Worm (Caenorhabditis elegans) whole organism, midembryonic: ENCODE data around the gene F41D9.2.

Experiments used
- T22C8.4 ChIP-seq: fragments of 200-800 bp; sonication (Bioruptor generic); IDR thresholded peaks from 2 replicates; pipeline ENCODE4 v1.3.6; 2022; ENCODE audit warnings: missing genetic modification characterization, missing compliant biosample characterization
- cog-1 ChIP-seq: sonication (generic microtip); optimal IDR thresholded peaks from 2 replicates; lab custom pipeline; 2016; ENCODE audit warnings: missing genetic modification characterization, missing compliant biosample characterization
- flt-1 ChIP-seq: fragments of 200-800 bp; sonication (Bioruptor generic); IDR thresholded peaks from 2 replicates; pipeline ENCODE4 v1.3.6; 2022; ENCODE audit warnings: missing genetic modification characterization, missing compliant biosample characterization
- klf-2 ChIP-seq: fragments of 200-800 bp; sonication (Bioruptor generic); conservative IDR thresholded peaks from 2 replicates; pipeline ENCODE4 v1.3.6; 2022; ENCODE audit warnings: missing genetic modification reagents, missing genetic modification characterization, missing compliant biosample characterization
- med-1 ChIP-seq: sonication (generic microtip); optimal IDR thresholded peaks from 2 replicates; lab custom pipeline; 2017; ENCODE audit warnings: missing genetic modification characterization, mild to moderate bottlenecking, missing compliant biosample characterization, antibody characterized with exemption, missing genetic modification reagents; ENCODE audit not compliant: insufficient read depth
- ref-1 ChIP-seq: fragments of 200-800 bp; sonication (Bioruptor generic); conservative IDR thresholded peaks from 2 replicates; pipeline ENCODE4 v1.3.6; 2022; ENCODE audit warnings: missing genetic modification reagents, missing genetic modification characterization, missing compliant biosample characterization
- tab-1 ChIP-seq: fragments of 200-800 bp; sonication (Bioruptor generic); IDR thresholded peaks from 2 replicates; pipeline ENCODE4 v1.3.6; 2022; ENCODE audit warnings: missing genetic modification characterization, missing compliant biosample characterization
- ztf-23 ChIP-seq: fragments of 200-800 bp; sonication (Bioruptor generic); IDR thresholded peaks from 2 replicates; pipeline ENCODE4 v1.3.6; 2022; ENCODE audit warnings: missing genetic modification reagents, missing genetic modification characterization, missing compliant biosample characterization
- ztf-29 ChIP-seq: fragments of 200-800 bp; sonication (Bioruptor generic); IDR thresholded peaks from 2 replicates; pipeline ENCODE4 v1.3.6; 2022; ENCODE audit warnings: missing genetic modification reagents, missing genetic modification characterization, missing compliant biosample characterization

F41D9.2 gene

ce11 chrX:8356305-8356704, 28.4 kb downstream of the F41D9.2 start:
- TF ChIP-seq tab-1 (GFP tag; lab: Robert Waterston, UW): no peak
- TF ChIP-seq flt-1 (GFP tag; lab: Robert Waterston, UW): no peak
- TF ChIP-seq T22C8.4 (GFP tag; lab: Robert Waterston, UW): no peak
- TF ChIP-seq cog-1 (tag; lab: Kevin White, UChicago): no peak
- no peak for TF ChIP-seq ztf-23 (GFP tag; lab: Robert Waterston, UW)
- no peak for TF ChIP-seq ztf-29 (GFP tag; lab: Robert Waterston, UW)
- TF ChIP-seq med-1 (GFP tag; lab: Kevin White, UChicago): no peak

ce11 chrX:8355350-8355749, 29.4 kb downstream of the F41D9.2 start:
- TF ChIP-seq klf-2 (GFP tag; lab: Robert Waterston, UW) (no peak), ztf-23 (GFP tag; lab: Robert Waterston, UW) (no peak), cog-1 (tag; lab: Kevin White, UChicago) (no peak), T22C8.4 (GFP tag; lab: Robert Waterston, UW) (no peak), med-1 (GFP tag; lab: Kevin White, UChicago) (no peak), flt-1 (GFP tag; lab: Robert Waterston, UW) (no peak), ref-1 (GFP tag; lab: Robert Waterston, UW) (no peak), tab-1 (GFP tag; lab: Robert Waterston, UW) (no peak), ztf-29 (GFP tag; lab: Robert Waterston, UW) (no peak)

ce11 chrX:8354284-8354784, 30.4 kb downstream of the F41D9.2 start:
- TF ChIP-seq ztf-29 (GFP tag; lab: Robert Waterston, UW) (no peak), T22C8.4 (GFP tag; lab: Robert Waterston, UW) (no peak), ref-1 (GFP tag; lab: Robert Waterston, UW) (no peak), tab-1 (GFP tag; lab: Robert Waterston, UW) (no peak), cog-1 (tag; lab: Kevin White, UChicago) (no peak), ztf-23 (GFP tag; lab: Robert Waterston, UW) (no peak), flt-1 (GFP tag; lab: Robert Waterston, UW) (no peak), klf-2 (GFP tag; lab: Robert Waterston, UW) (no peak), med-1 (GFP tag; lab: Kevin White, UChicago) (no peak)

ce11 chrX:8350984-8351383, 33.8 kb downstream of the F41D9.2 start, which contains the start of gene npr-28:
npr-28 (minus strand) TSS chrX:8351084.
- no peak for TF ChIP-seq med-1 (GFP tag; lab: Kevin White, UChicago)

- no peak for TF ChIP-seq flt-1 (GFP tag; lab: Robert Waterston, UW)
- no peak for TF ChIP-seq ref-1 (GFP tag; lab: Robert Waterston, UW)
- TF ChIP-seq tab-1 (GFP tag; lab: Robert Waterston, UW): no peak
- no peak for TF ChIP-seq med-1 (GFP tag; lab: Kevin White, UChicago)
- TF ChIP-seq T22C8.4 (GFP tag; lab: Robert Waterston, UW): no peak
- TF ChIP-seq klf-2 (GFP tag; lab: Robert Waterston, UW): no peak
- TF ChIP-seq ztf-29 (GFP tag; lab: Robert Waterston, UW): no peak
- TF ChIP-seq cog-1 (tag; lab: Kevin White, UChicago): no peak
- no peak for TF ChIP-seq ztf-23 (GFP tag; lab: Robert Waterston, UW)
Measured at ce11 chrX:8346248-8346647, 38.5 kb downstream of the F41D9.2 start, which contains the start of gene drd-5. drd-5 (minus strand) TSS chrX:8346348.

ce11 chrX:8341675-8342074, 43.1 kb downstream of the F41D9.2 start, which contains the start of gene F55E10.1:
F55E10.1 (plus strand) TSS chrX:8341975.
- TF ChIP-seq ztf-29 (GFP tag; lab: Robert Waterston, UW) (no peak), med-1 (GFP tag; lab: Kevin White, UChicago) (no peak), tab-1 (GFP tag; lab: Robert Waterston, UW) (no peak), flt-1 (GFP tag; lab: Robert Waterston, UW) (no peak), T22C8.4 (GFP tag; lab: Robert Waterston, UW) (no peak), cog-1 (tag; lab: Kevin White, UChicago) (no peak), klf-2 (GFP tag; lab: Robert Waterston, UW) (no peak), ztf-23 (GFP tag; lab: Robert Waterston, UW) (no peak), ref-1 (GFP tag; lab: Robert Waterston, UW) (no peak)

ce11 chrX:8340393-8340792, 44.4 kb downstream of the F41D9.2 start, which contains the start of gene F55E10.2:
F55E10.2 (plus strand) TSS chrX:8340693.
- TF ChIP-seq flt-1 (GFP tag; lab: Robert Waterston, UW): no peak
- TF ChIP-seq med-1 (GFP tag; lab: Kevin White, UChicago): no peak
- TF ChIP-seq klf-2 (GFP tag; lab: Robert Waterston, UW): no peak
- no peak for TF ChIP-seq ztf-29 (GFP tag; lab: Robert Waterston, UW)
- no peak for TF ChIP-seq ref-1 (GFP tag; lab: Robert Waterston, UW)
- TF ChIP-seq cog-1 (tag; lab: Kevin White, UChicago): no peak
- TF ChIP-seq ztf-23 (GFP tag; lab: Robert Waterston, UW): no peak
- no peak for TF ChIP-seq tab-1 (GFP tag; lab: Robert Waterston, UW)
- no peak for TF ChIP-seq T22C8.4 (GFP tag; lab: Robert Waterston, UW)
